Worm (Caenorhabditis elegans): ENCODE results near the gene T21C12.8.

The T21C12.8 gene

ce11 chrIII:10583483-10583882 is 30.7 kb upstream of the T21C12.8 start:
- TF ChIP-seq nhr-28 (tag; optimal IDR thresholded peaks at IDR 0.05) (no peak), skn-1 (tag; optimal IDR thresholded peaks at IDR 0.05) (no peak), mdl-1 (tag; optimal IDR thresholded peaks at IDR 0.05) (no peak), nhr-43 (tag; optimal IDR thresholded peaks at IDR 0.05; ENCODE audit: poor library complexity, severe bottlenecking) (no peak), ceh-82 (tag; optimal IDR thresholded peaks at IDR 0.05) (no peak), elt-3 (tag; optimal IDR thresholded peaks at IDR 0.05) (no peak), nhr-237 (tag; optimal IDR thresholded peaks at IDR 0.05) (no peak), ZK546.5 (tag; optimal IDR thresholded peaks at IDR 0.05) (no peak), ceh-28 (tag; optimal IDR thresholded peaks at IDR 0.05) (no peak), pha-4 (tag; optimal IDR thresholded peaks at IDR 0.05) (no peak), elt-1 (tag; optimal IDR thresholded peaks at IDR 0.05) (no peak), daf-12 (tag; optimal IDR thresholded peaks at IDR 0.05) (no peak), eor-1 (tag; optimal IDR thresholded peaks at IDR 0.05) (no peak), fkh-2 (tag; optimal IDR thresholded peaks at IDR 0.05) (no peak), lin-15B (tag; optimal IDR thresholded peaks at IDR 0.05) (no peak), egl-27 (tag; optimal IDR thresholded peaks at IDR 0.05) (no peak), unc-39 (tag; optimal IDR thresholded peaks at IDR 0.05) (no peak), hmg-11 (tag; optimal IDR thresholded peaks at IDR 0.05) (no peak), ama-1 (optimal IDR thresholded peaks at IDR 0.05) (no peak)

- TF ChIP-seq jun-1 (tag; optimal IDR thresholded peaks at IDR 0.05) (no peak), snpc-4 (tag; optimal IDR thresholded peaks at IDR 0.05) (peak; percentile 24), mdl-1 (tag; optimal IDR thresholded peaks at IDR 0.05) (no peak), pha-4 (tag; optimal IDR thresholded peaks at IDR 0.05) (no peak), ceh-82 (tag; optimal IDR thresholded peaks at IDR 0.05) (no peak)
These were observed 27.4 kb upstream of the T21C12.8 start for ce11 chrIII:10580206-10580605.

- TF ChIP-seq nhr-12 (tag; optimal IDR thresholded peaks at IDR 0.05) (no peak), tbx-2 (tag; optimal IDR thresholded peaks at IDR 0.05) (no peak), hmg-11 (tag; optimal IDR thresholded peaks at IDR 0.05) (no peak), eor-1 (tag; optimal IDR thresholded peaks at IDR 0.05) (no peak), unc-62 (GFP tag; optimal IDR thresholded peaks at IDR 0.05) (no peak), jun-1 (tag; optimal IDR thresholded peaks at IDR 0.05) (no peak), nhr-23 (tag; optimal IDR thresholded peaks at IDR 0.05) (no peak), sea-2 (GFP tag; optimal IDR thresholded peaks at IDR 0.05) (no peak), ztf-11 (tag; optimal IDR thresholded peaks at IDR 0.05) (no peak), lin-15B (tag; optimal IDR thresholded peaks at IDR 0.05) (no peak), lsy-12 (tag; optimal IDR thresholded peaks at IDR 0.05) (no peak), aly-2 (tag; optimal IDR thresholded peaks at IDR 0.05) (no peak), nhr-67 (tag; optimal IDR thresholded peaks at IDR 0.05) (no peak), lin-39 (tag; optimal IDR thresholded peaks at IDR 0.05) (no peak), nhr-237 (tag; optimal IDR thresholded peaks at IDR 0.05) (no peak), nfya-1 (tag; optimal IDR thresholded peaks at IDR 0.05; ENCODE audit: insufficient read depth) (no peak), fkh-2 (tag; optimal IDR thresholded peaks at IDR 0.05) (no peak), ama-1 (optimal IDR thresholded peaks at IDR 0.05) (no peak)
These were observed 26.0 kb upstream of the T21C12.8 start for ce11 chrIII:10578873-10579272.

- TF ChIP-seq pha-4 (tag; optimal IDR thresholded peaks at IDR 0.05) = no peak
- TF ChIP-seq nfya-1 (tag; optimal IDR thresholded peaks at IDR 0.05; ENCODE audit: insufficient read depth) = no peak
- peak; percentile 49 for TF ChIP-seq nhr-25 (tag; optimal IDR thresholded peaks at IDR 0.05)
- no peak for TF ChIP-seq lsy-12 (tag; optimal IDR thresholded peaks at IDR 0.05)
- no peak for TF ChIP-seq lin-15B (tag; optimal IDR thresholded peaks at IDR 0.05)
These were observed 25.0 kb upstream of the T21C12.8 start for ce11 chrIII:10577782-10578181.

- TF ChIP-seq lsy-12 (tag; optimal IDR thresholded peaks at IDR 0.05) (no peak), nfya-1 (tag; optimal IDR thresholded peaks at IDR 0.05; ENCODE audit: insufficient read depth) (no peak), nhr-77 (tag; optimal IDR thresholded peaks at IDR 0.05) (no peak), elt-2 (tag; optimal IDR thresholded peaks at IDR 0.05) (no peak), nhr-43 (tag; optimal IDR thresholded peaks at IDR 0.05; ENCODE audit: poor library complexity, severe bottlenecking) (no peak), skn-1 (tag; optimal IDR thresholded peaks at IDR 0.05) (no peak), ceh-28 (tag; optimal IDR thresholded peaks at IDR 0.05) (no peak), sea-2 (GFP tag; optimal IDR thresholded peaks at IDR 0.05) (no peak)
These were observed 22.5 kb upstream of the T21C12.8 start, which contains the start of gene Y45F3A.4 for ce11 chrIII:10575320-10575719. Gene Y45F3A.4 (minus strand): TSS chrIII:10575420.

Data from whole organism, L3 larva.